Worm (Caenorhabditis elegans) whole organism, young adult: ENCODE measurements around the gene nrfl-1.

Source experiments
- B0019.2 ChIP-seq: fragments of 200-800 bp; sonication (Bioruptor generic); conservative IDR thresholded peaks from 2 replicates; pipeline ENCODE4 v1.3.6; 2022; ENCODE audit warnings: missing genetic modification reagents, missing genetic modification characterization, missing compliant biosample characterization
- C17E4.6 ChIP-seq: fragments of 200-800 bp; sonication (Bioruptor generic); IDR thresholded peaks from 2 replicates; pipeline ENCODE4 v1.3.6; 2022; ENCODE audit warnings: missing genetic modification reagents, missing genetic modification characterization, missing compliant biosample characterization
- D2030.7 ChIP-seq: fragments of 200-800 bp; sonication (Bioruptor generic); IDR thresholded peaks from 2 replicates; pipeline ENCODE4 v1.3.6; 2022; ENCODE audit warnings: missing genetic modification reagents, missing genetic modification characterization, missing compliant biosample characterization
- F33H1.4 ChIP-seq: fragments of 200-800 bp; sonication (Bioruptor generic); IDR thresholded peaks from 2 replicates; pipeline ENCODE4 v1.3.6; 2022; ENCODE audit warnings: missing genetic modification reagents, missing genetic modification characterization, missing compliant biosample characterization
- F49E8.2 ChIP-seq: sonication (generic microtip); optimal IDR thresholded peaks from 3 replicates; lab custom pipeline; 2017; ENCODE audit warnings: missing genetic modification characterization, mild to moderate bottlenecking, missing compliant biosample characterization, antibody characterized with exemption, moderate library complexity; ENCODE audit not compliant: insufficient read depth
- F57C9.4 ChIP-seq: sonication (generic microtip); optimal IDR thresholded peaks from 2 replicates; lab custom pipeline; 2017; ENCODE audit warnings: mild to moderate bottlenecking, missing genetic modification characterization, missing compliant biosample characterization
- K11D2.4 ChIP-seq: fragments of 200-800 bp; sonication (Bioruptor generic); IDR thresholded peaks from 2 replicates; pipeline ENCODE4 v1.3.6; 2022; ENCODE audit warnings: missing genetic modification reagents, missing genetic modification characterization, missing compliant biosample characterization
- K12H6.12 ChIP-seq: fragments of 200-800 bp; sonication (Bioruptor generic); optimal IDR thresholded peaks from 2 replicates; lab custom pipeline; 2018; ENCODE audit warnings: mild to moderate bottlenecking, missing genetic modification characterization, missing compliant biosample characterization
- Y67H2A.10 ChIP-seq: fragments of 200-800 bp; sonication (Bioruptor generic); conservative IDR thresholded peaks from 2 replicates; pipeline ENCODE4 v1.3.6; 2022; ENCODE audit warnings: missing genetic modification reagents, missing genetic modification characterization, missing compliant biosample characterization
- atf-7 ChIP-seq: sonication (generic microtip); optimal IDR thresholded peaks from 2 replicates; lab custom pipeline; 2017; ENCODE audit warnings: mild to moderate bottlenecking, missing genetic modification characterization, missing compliant biosample characterization
- attf-3 ChIP-seq: fragments of 200-800 bp; sonication (Bioruptor generic); conservative IDR thresholded peaks from 2 replicates; pipeline ENCODE4 v1.3.6; 2022; ENCODE audit warnings: missing genetic modification reagents, missing genetic modification characterization, missing compliant biosample characterization
- attf-5 ChIP-seq: fragments of 200-800 bp; sonication (Bioruptor generic); optimal IDR thresholded peaks from 2 replicates; lab custom pipeline; 2018; ENCODE audit warnings: mild to moderate bottlenecking, missing genetic modification characterization, missing compliant biosample characterization
- attf-6 ChIP-seq: fragments of 200-800 bp; sonication (Bioruptor generic); IDR thresholded peaks from 2 replicates; pipeline ENCODE4 v1.3.6; 2022; ENCODE audit warnings: missing genetic modification reagents, missing genetic modification characterization, missing compliant biosample characterization
- bed-2 ChIP-seq: fragments of 200-800 bp; sonication (Bioruptor generic); IDR thresholded peaks from 2 replicates; pipeline ENCODE4 v1.3.6; 2022; ENCODE audit warnings: missing genetic modification reagents, missing genetic modification characterization, missing compliant biosample characterization
- cebp-2 ChIP-seq: fragments of 200-800 bp; sonication (Bioruptor generic); IDR thresholded peaks from 2 replicates; pipeline ENCODE4 v1.3.6; 2022; ENCODE audit warnings: missing genetic modification characterization, missing compliant biosample characterization
- ceh-91 ChIP-seq: fragments of 200-800 bp; sonication (Bioruptor generic); IDR thresholded peaks from 2 replicates; pipeline ENCODE4 v1.3.6; 2022; ENCODE audit warnings: missing genetic modification reagents, missing genetic modification characterization, missing compliant biosample characterization
- die-1 ChIP-seq: sonication (generic microtip); optimal IDR thresholded peaks from 2 replicates; lab custom pipeline; 2016; ENCODE audit warnings: missing genotype, mild to moderate bottlenecking, missing genetic modification characterization, missing compliant biosample characterization
- efl-1 ChIP-seq: fragments of 150-350 bp; optimal IDR thresholded peaks from 2 replicates; lab custom pipeline; 2014; ENCODE audit warnings: missing biosample characterization, missing genetic modification reagents, missing genetic modification characterization
- egrh-3 ChIP-seq: fragments of 200-800 bp; sonication (Bioruptor generic); IDR thresholded peaks from 2 replicates; pipeline ENCODE4 v1.3.6; 2022; ENCODE audit warnings: missing genetic modification reagents, missing genetic modification characterization, missing compliant biosample characterization
- ets-4 ChIP-seq: fragments of 200-800 bp; sonication (Bioruptor generic); optimal IDR thresholded peaks from 2 replicates; lab custom pipeline; 2018; ENCODE audit warnings: mild to moderate bottlenecking, missing genetic modification characterization, missing compliant biosample characterization
- him-1 ChIP-seq: sonication (generic microtip); optimal IDR thresholded peaks from 2 replicates; lab custom pipeline; 2016; ENCODE audit warnings: missing genotype, missing genetic modification reagents, missing genetic modification characterization, missing compliant biosample characterization
- hlh-12 ChIP-seq: sonication (generic microtip); optimal IDR thresholded peaks from 2 replicates; lab custom pipeline; 2016; ENCODE audit warnings: missing genetic modification characterization, missing compliant biosample characterization
- hlh-26 ChIP-seq: fragments of 200-800 bp; sonication (Bioruptor generic); conservative IDR thresholded peaks from 2 replicates; pipeline ENCODE4 v1.3.6; 2022; ENCODE audit warnings: missing genetic modification reagents, missing genetic modification characterization, missing compliant biosample characterization
- hmg-1.2 ChIP-seq: fragments of 200-800 bp; sonication (Bioruptor generic); IDR thresholded peaks from 2 replicates; pipeline ENCODE4 v1.3.6; 2022; ENCODE audit warnings: missing genetic modification reagents, missing genetic modification characterization, missing compliant biosample characterization
- hmg-20 ChIP-seq: fragments of 200-800 bp; sonication (Bioruptor generic); IDR thresholded peaks from 2 replicates; pipeline ENCODE4 v1.3.6; 2022; ENCODE audit warnings: missing genetic modification reagents, missing genetic modification characterization, missing compliant biosample characterization
- let-526 ChIP-seq: fragments of 200-800 bp; sonication (Bioruptor generic); IDR thresholded peaks from 2 replicates; pipeline ENCODE4 v1.3.6; 2022; ENCODE audit warnings: missing genetic modification reagents, missing genetic modification characterization, missing compliant biosample characterization
- let-607 ChIP-seq, 2 experiments: fragments of 200-800 bp in 1 of 2; sonication (Bioruptor generic) in 1 of 2; sonication (generic microtip) in 1 of 2; optimal IDR thresholded peaks; 2 replicates each; lab custom pipeline; 2016 to 2018; ENCODE audit warnings: mild to moderate bottlenecking in 2 of 2, missing compliant biosample characterization in 2 of 2, missing genetic modification characterization in 2 of 2, moderate library complexity in 2 of 2, missing genotype in 1 of 2
- lin-40 ChIP-seq: sonication (generic microtip); optimal IDR thresholded peaks from 2 replicates; lab custom pipeline; 2016; ENCODE audit warnings: missing genetic modification characterization, mild to moderate bottlenecking, missing compliant biosample characterization, missing genotype, missing genetic modification reagents
- lsl-1 ChIP-seq: fragments of 200-800 bp; sonication (Bioruptor generic); optimal IDR thresholded peaks from 2 replicates; lab custom pipeline; 2018; ENCODE audit warnings: mild to moderate bottlenecking, missing genetic modification characterization, moderate library complexity, missing compliant biosample characterization
- madf-6 ChIP-seq: fragments of 200-800 bp; sonication (Bioruptor generic); IDR thresholded peaks from 2 replicates; pipeline ENCODE4 v1.3.6; 2022; ENCODE audit warnings: missing genetic modification reagents, missing genetic modification characterization, missing compliant biosample characterization
- mcd-1 ChIP-seq: fragments of 200-800 bp; sonication (Bioruptor generic); IDR thresholded peaks from 2 replicates; pipeline ENCODE4 v1.3.6; 2022; ENCODE audit warnings: missing genetic modification reagents, missing genetic modification characterization, missing compliant biosample characterization
- mxl-1 ChIP-seq: sonication (generic microtip); optimal IDR thresholded peaks from 2 replicates; lab custom pipeline; 2016; ENCODE audit warnings: missing genetic modification characterization, missing compliant biosample characterization
- nhr-80 ChIP-seq: sonication (generic microtip); optimal IDR thresholded peaks from 2 replicates; lab custom pipeline; 2016; ENCODE audit warnings: missing genetic modification characterization, missing compliant biosample characterization
- nhr-90 ChIP-seq: sonication (generic microtip); optimal IDR thresholded peaks from 2 replicates; lab custom pipeline; 2016; ENCODE audit warnings: missing genotype, mild to moderate bottlenecking, missing genetic modification characterization, missing compliant biosample characterization
- rcor-1 ChIP-seq: fragments of 200-800 bp; sonication (Bioruptor generic); IDR thresholded peaks from 2 replicates; pipeline ENCODE4 v1.3.6; 2022; ENCODE audit warnings: missing genetic modification reagents, missing genetic modification characterization, missing compliant biosample characterization
- rec-8 ChIP-seq, 2 experiments: sonication (generic microtip); optimal IDR thresholded peaks; 2 replicates each; lab custom pipeline; 2016; ENCODE audit warnings: mild to moderate bottlenecking in 2 of 2, missing genetic modification characterization in 2 of 2, missing genetic modification reagents in 2 of 2, missing genotype in 2 of 2, missing biosample characterization in 1 of 2, missing compliant biosample characterization in 1 of 2, moderate library complexity in 1 of 2
- sea-2 ChIP-seq: fragments of 200-800 bp; sonication (Bioruptor generic); IDR thresholded peaks from 2 replicates; pipeline ENCODE4 v1.3.6; 2022; ENCODE audit warnings: missing genetic modification characterization, missing compliant biosample characterization
- snpc-1.1 ChIP-seq: sonication (generic microtip); optimal IDR thresholded peaks from 2 replicates; lab custom pipeline; 2017; ENCODE audit warnings: missing genetic modification characterization, mild to moderate bottlenecking, missing compliant biosample characterization, antibody characterized with exemption, moderate library complexity, missing genotype, missing genetic modification reagents; ENCODE audit not compliant: insufficient read depth
- snpc-3.4 ChIP-seq: sonication (generic microtip); optimal IDR thresholded peaks from 2 replicates; lab custom pipeline; 2017; ENCODE audit warnings: missing genetic modification characterization, mild to moderate bottlenecking, missing compliant biosample characterization, antibody characterized with exemption, moderate library complexity, missing genotype, missing genetic modification reagents
- snpc-4 ChIP-seq, 5 experiments: fragments of 150-350 bp in 1 of 5; sonication (generic microtip) in 4 of 5; optimal IDR thresholded peaks; 2 replicates each; lab custom pipeline; 2014 to 2018; ENCODE audit warnings: missing genetic modification characterization in 5 of 5, missing biosample characterization in 3 of 5, antibody characterized with exemption in 2 of 5, mild to moderate bottlenecking in 2 of 5, missing compliant biosample characterization in 2 of 5, missing genotype in 2 of 5, moderate library complexity in 2 of 5, missing genetic modification reagents in 1 of 5
- sptf-2 ChIP-seq: fragments of 200-800 bp; sonication (Bioruptor generic); optimal IDR thresholded peaks from 2 replicates; lab custom pipeline; 2018; ENCODE audit warnings: mild to moderate bottlenecking, missing genetic modification characterization, missing compliant biosample characterization
- unc-62 ChIP-seq: fragments of 150-350 bp; optimal IDR thresholded peaks from 2 replicates; lab custom pipeline; 2014; ENCODE audit warnings: missing biosample characterization, missing genetic modification reagents, missing genetic modification characterization
- zim-3 ChIP-seq: sonication (generic microtip); optimal IDR thresholded peaks from 2 replicates; lab custom pipeline; 2017; ENCODE audit warnings: mild to moderate bottlenecking, missing genetic modification characterization, moderate library complexity, missing compliant biosample characterization

nrfl-1 gene

DNA sequence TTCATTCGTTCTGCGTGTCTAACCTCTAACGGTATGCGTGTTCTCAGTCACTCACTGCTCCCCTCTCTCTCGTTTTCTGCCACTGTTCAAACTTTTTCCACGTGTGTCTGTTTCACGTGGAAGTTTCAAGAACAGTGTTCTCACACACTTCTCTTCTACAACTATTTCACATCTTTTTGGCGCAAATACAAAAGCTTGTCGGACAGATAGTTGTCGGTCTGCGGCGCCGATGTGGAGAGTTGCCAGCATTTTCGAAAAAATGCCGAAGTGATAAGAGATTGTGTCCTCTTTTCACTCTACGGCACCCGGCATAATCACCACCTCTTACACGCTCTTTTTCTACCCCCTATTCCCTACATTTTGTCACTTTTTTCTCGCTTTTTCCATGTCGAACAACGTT is 544 bp upstream of the nrfl-1 start:
- TF ChIP-seq cebp-2 (GFP tag; lab: Robert Waterston, UW) = 0 out of 2 replicates have a peak, but pooled peaks have one; percentile 69
- TF ChIP-seq attf-5 (GFP tag; lab: Kevin White, UChicago) = peak; percentile 25
- peak; percentile 41 to 86 for TF ChIP-seq let-607 (tag; optimal IDR thresholded peaks at IDR 0.05; lab: Kevin White, UChicago)
- TF ChIP-seq nhr-80 (tag; lab: Kevin White, UChicago) = peak; percentile 85
- TF ChIP-seq let-526 (GFP tag; lab: Robert Waterston, UW) = peak; percentile 12; the same call in 1 of the 2 replicates
- TF ChIP-seq sptf-2 = no peak

DNA sequence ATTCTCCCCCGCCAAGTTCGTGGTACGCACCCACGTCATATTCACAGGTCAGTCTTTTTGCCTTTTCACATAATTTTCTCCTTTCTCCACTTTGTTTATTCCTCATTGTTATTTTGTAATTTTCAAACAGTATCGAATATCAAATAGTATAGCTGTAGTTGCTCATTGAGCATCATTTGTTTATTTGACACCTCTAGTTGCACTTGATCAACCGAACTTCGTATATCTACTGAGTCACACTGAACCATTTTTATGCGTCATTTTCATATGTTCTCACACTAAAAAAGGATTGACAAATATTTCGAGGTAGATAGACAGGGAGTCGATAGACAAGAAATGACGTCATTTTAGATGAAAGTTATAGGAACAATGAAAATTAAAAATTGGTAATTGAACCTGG is 1.3 kb downstream of the nrfl-1 start:
- TF ChIP-seq Y67H2A.10 (GFP tag; lab: Robert Waterston, UW) = no peak
- no peak for TF ChIP-seq B0019.2 (GFP tag; lab: Robert Waterston, UW)
- TF ChIP-seq sptf-2 = no peak
- TF ChIP-seq efl-1 (GFP tag; lab: Kevin White, UChicago) = no peak
- TF ChIP-seq K11D2.4 (GFP tag; lab: Robert Waterston, UW) = no peak
- no peak for TF ChIP-seq unc-62
- no peak for TF ChIP-seq bed-2 (GFP tag; lab: Robert Waterston, UW)
- TF ChIP-seq zim-3 (tag; lab: Kevin White, UChicago) = no peak
- no peak for TF ChIP-seq attf-3 (GFP tag; lab: Robert Waterston, UW)
- TF ChIP-seq hlh-26 (GFP tag; lab: Robert Waterston, UW) = no peak
- TF ChIP-seq hlh-12 (tag; lab: Kevin White, UChicago) = no peak
- no peak for TF ChIP-seq ets-4
- no peak for TF ChIP-seq F33H1.4 (GFP tag; lab: Robert Waterston, UW)
- TF ChIP-seq C17E4.6 (GFP tag; lab: Robert Waterston, UW) = no peak
- no peak for TF ChIP-seq nhr-90
- no peak for TF ChIP-seq hmg-20 (GFP tag; lab: Robert Waterston, UW)
- TF ChIP-seq, all 124 proteins: peak for 0

- peak; percentile 16 for TF ChIP-seq lin-40 (tag; lab: Kevin White, UChicago)
- TF ChIP-seq mcd-1 = 0 out of 2 replicates have a peak, but pooled peaks have one; percentile 20
- no peak for TF ChIP-seq die-1 (tag; lab: Kevin White, UChicago)
- peak; percentile 8 for TF ChIP-seq attf-5 (GFP tag; lab: Kevin White, UChicago)
- peak; percentile 50; the same call in 1 of the 2 replicates for TF ChIP-seq hmg-1.2 (GFP tag; lab: Robert Waterston, UW)
- TF ChIP-seq, all 124 proteins: peak for 4
Measured at ce11 chrIV:9121545-9121944, 2.7 kb downstream of the nrfl-1 start.

ce11 chrIV:9130605-9131004 is 11.7 kb downstream of the nrfl-1 start:
- TF ChIP-seq egrh-3 (GFP tag; lab: Robert Waterston, UW) (no peak), him-1 (tag; lab: Kevin White, UChicago) (peak; percentile 1), snpc-1.1 (tag; lab: Kevin White, UChicago) (peak; percentile 88), rec-8 (tag; optimal IDR thresholded peaks at IDR 0.05; lab: Kevin White, UChicago) (no peak), snpc-4 (GFP tag; optimal IDR thresholded peaks at IDR 0.05; lab: Kevin White, UChicago) (peak; percentile 79), snpc-4 (tag; optimal IDR thresholded peaks at IDR 0.05; lab: Kevin White, UChicago) (peak; percentile 83 to 97 (median 92)), F49E8.2 (peak; percentile 13), snpc-3.4 (peak; percentile 14), hmg-20 (GFP tag; lab: Robert Waterston, UW) (0 out of 2 replicates have a peak, but pooled peaks have one; percentile 32), mxl-1 (no peak), atf-7 (no peak), K12H6.12 (no peak), madf-6 (GFP tag; lab: Robert Waterston, UW) (peak; percentile 69), rcor-1 (GFP tag; lab: Robert Waterston, UW) (peak; percentile 46; the same call in 1 of the 2 replicates), lsl-1 (peak; percentile 4), attf-6 (GFP tag; lab: Robert Waterston, UW) (peak; percentile 94), ets-4 (no peak), ceh-91 (GFP tag; lab: Robert Waterston, UW) (no peak), F57C9.4 (no peak), D2030.7 (GFP tag; lab: Robert Waterston, UW) (peak; percentile 50; the same call in 1 of the 2 replicates), sea-2 (GFP tag; lab: Robert Waterston, UW) (no peak)
